Worm (Caenorhabditis elegans) whole organism, L3 larva: ENCODE results near the gene srj-21.

Experiments
- fos-1 ChIP-seq: fragments of 150-350 bp; optimal IDR thresholded peaks from 2 replicates; lab custom pipeline; 2014; ENCODE audit warnings: missing biosample characterization, missing genetic modification characterization
- jun-1 ChIP-seq: fragments of 150-350 bp; optimal IDR thresholded peaks from 2 replicates; lab custom pipeline; 2014; ENCODE audit warnings: missing biosample characterization, missing genetic modification reagents, missing genetic modification characterization
- nhr-11 ChIP-seq: fragments of 150-350 bp; optimal IDR thresholded peaks from 2 replicates; lab custom pipeline; 2014; ENCODE audit warnings: missing biosample characterization, missing genetic modification characterization
- skn-1 ChIP-seq: fragments of 150-350 bp; optimal IDR thresholded peaks from 2 replicates; lab custom pipeline; 2014; ENCODE audit warnings: missing biosample characterization, missing genetic modification characterization
- zag-1 ChIP-seq: fragments of 150-350 bp; optimal IDR thresholded peaks from 2 replicates; lab custom pipeline; 2014; ENCODE audit warnings: missing biosample characterization, missing genetic modification characterization
- ztf-11 ChIP-seq: fragments of 150-350 bp; optimal IDR thresholded peaks from 2 replicates; lab custom pipeline; 2014; ENCODE audit warnings: missing biosample characterization, missing genetic modification characterization

DNA sequence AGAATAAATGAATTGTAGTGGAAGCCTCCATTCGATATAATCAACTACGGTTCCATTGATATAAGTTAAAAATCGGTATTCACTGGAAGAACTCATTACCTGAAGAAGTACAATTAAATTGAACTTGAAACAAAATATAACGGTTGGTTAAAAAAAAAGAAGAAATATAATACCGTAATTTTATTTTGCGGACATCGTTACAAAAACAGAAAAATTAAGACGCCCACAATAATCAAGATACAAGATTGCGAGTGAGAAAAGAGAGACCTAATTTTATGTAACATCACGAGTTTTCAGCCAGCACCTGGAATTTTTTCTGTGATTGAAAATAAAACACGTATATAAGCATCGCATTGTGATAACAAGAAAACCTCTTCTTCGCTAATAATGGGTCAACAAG lies 17.6 kb downstream of the srj-21 start, which contains the start of gene sre-6:
- TF ChIP-seq zag-1 (tag; lab: Kevin White, UChicago) (no peak), ztf-11 (tag; lab: Kevin White, UChicago) (no peak), nhr-11 (no peak), jun-1 (tag; lab: Kevin White, UChicago) (no peak), fos-1 (tag; lab: Kevin White, UChicago) (no peak), skn-1 (tag; lab: Kevin White, UChicago) (no peak)
